Fruit fly (Drosophila melanogaster): ENCODE data around the gene Atxn7.

The Atxn7 gene

DNA sequence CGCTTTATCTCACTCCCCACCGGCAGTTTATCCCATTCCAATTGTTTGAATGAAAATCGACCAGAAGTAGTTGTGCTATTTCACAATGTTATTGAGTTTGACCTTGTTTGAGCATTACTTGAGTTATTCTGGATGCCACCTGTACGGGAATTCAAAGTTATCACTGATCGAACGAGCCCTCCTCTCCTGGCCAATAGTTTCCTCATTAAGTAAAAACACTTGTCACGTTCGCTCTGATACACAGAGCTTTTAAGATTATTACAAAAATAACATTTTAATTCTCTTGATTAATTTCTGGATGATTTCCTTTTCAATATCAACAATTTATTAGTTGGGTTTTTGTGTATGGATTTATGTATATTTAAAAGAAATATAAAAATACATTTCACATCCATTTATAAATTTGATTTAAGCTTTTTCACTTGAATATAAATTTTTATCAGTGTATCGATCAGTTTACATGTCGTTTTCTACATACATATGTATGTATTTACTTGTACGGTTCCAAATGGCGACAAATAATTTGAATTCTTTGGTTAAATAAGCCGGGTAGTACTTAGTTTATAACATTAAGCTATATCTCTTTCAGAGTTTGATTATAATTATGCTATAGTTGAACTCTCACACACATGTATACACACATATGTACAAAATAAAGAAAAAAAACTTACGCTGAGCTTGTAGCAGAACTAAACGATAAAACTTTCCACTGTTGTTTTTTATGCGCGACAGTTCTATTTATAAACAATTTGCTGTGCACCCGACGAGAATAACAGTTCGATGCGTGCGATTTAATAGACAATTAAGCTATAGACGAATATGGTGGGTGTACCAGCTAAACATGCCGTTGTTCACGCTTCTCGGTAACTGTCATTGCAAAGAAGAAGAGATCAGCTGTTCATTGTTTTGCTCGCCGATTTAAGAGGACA lies 1.6 kb upstream of the Atxn7 start, which contains the start of the genes CG3609 and CG15390 (continued):
- peak in 1 of 2 experiments; percentile 41 for TF ChIP-seq insv (GFP tag; optimal IDR thresholded peaks at IDR 0.05)
- peak; percentile 1 for TF ChIP-seq CG6683 (GFP tag; optimal IDR thresholded peaks at IDR 0.05)
- TF ChIP-seq CG12391 (tag; optimal IDR thresholded peaks at IDR 0.05), result peak; percentile 78
- TF ChIP-seq Doc3 (GFP tag; IDR thresholded peaks at IDR 0.05; ENCODE audit: partially characterized antibody), result no peak
- no peak for TF ChIP-seq h (optimal IDR thresholded peaks at IDR 0.05)
- TF ChIP-seq twi (tag; optimal IDR thresholded peaks at IDR 0.05), result peak; percentile 55
- peak; percentile 92 for TF ChIP-seq otp (GFP tag; IDR thresholded peaks at IDR 0.05)
- TF ChIP-seq CG1024 (GFP tag; IDR thresholded peaks at IDR 0.05), result peak; percentile 55; the same call in 1 of the 2 replicates
- TF ChIP-seq CG32532 (GFP tag; IDR thresholded peaks at IDR 0.05), result peak; percentile 91
- peak; percentile 62 for TF ChIP-seq HHEX (GFP tag; optimal IDR thresholded peaks at IDR 0.05)
- no peak for TF ChIP-seq nerfin-2 (GFP tag; IDR thresholded peaks at IDR 0.05; ENCODE audit: partially characterized antibody)
- peak; percentile 58 for TF ChIP-seq E2f2 (GFP tag; IDR thresholded peaks at IDR 0.05)
- peak; percentile 83 for TF ChIP-seq caup (GFP tag; optimal IDR thresholded peaks at IDR 0.05; ENCODE audit: severe bottlenecking)
- TF ChIP-seq CG30403 (GFP tag; optimal IDR thresholded peaks at IDR 0.05), result peak; percentile 85
- TF ChIP-seq Atf-2 (GFP tag; optimal IDR thresholded peaks at IDR 0.05), result peak; percentile 80
- TF ChIP-seq CG6813 (GFP tag; optimal IDR thresholded peaks at IDR 0.05), result peak; percentile 33
- peak; percentile 75 for TF ChIP-seq ind (GFP tag; optimal IDR thresholded peaks at IDR 0.05)
- no peak for TF ChIP-seq HLHmδ (GFP tag; optimal IDR thresholded peaks at IDR 0.05)
- TF ChIP-seq Side (GFP tag; optimal IDR thresholded peaks at IDR 0.05), result peak; percentile 85
- peak; percentile 35 for TF ChIP-seq CG17186 (GFP tag; optimal IDR thresholded peaks at IDR 0.05)
- TF ChIP-seq CG33557 (GFP tag; optimal IDR thresholded peaks at IDR 0.05), result peak; percentile 21
- TF ChIP-seq her (GFP tag; optimal IDR thresholded peaks at IDR 0.05), result peak; percentile 94
- peak; percentile 77 for TF ChIP-seq CG32772 (GFP tag; IDR thresholded peaks at IDR 0.05)
- TF ChIP-seq CG8944 (GFP tag; optimal IDR thresholded peaks at IDR 0.05), result peak; percentile 85
- peak; percentile 99 for TF ChIP-seq CG17385 (GFP tag; optimal IDR thresholded peaks at IDR 0.05)
- TF ChIP-seq Scr (GFP tag; IDR thresholded peaks at IDR 0.05; ENCODE audit: partially characterized antibody), result peak; percentile 16; the same call in 1 of the 2 replicates
- peak; percentile 41 for TF ChIP-seq CG13775 (GFP tag; optimal IDR thresholded peaks at IDR 0.05)
- peak; percentile 86 for TF ChIP-seq aop (GFP tag; IDR thresholded peaks at IDR 0.05)
- TF ChIP-seq Six4 (GFP tag; optimal IDR thresholded peaks at IDR 0.05), result peak; percentile 64
- no peak for TF ChIP-seq hb (GFP tag; IDR thresholded peaks at IDR 0.05; ENCODE audit: partially characterized antibody)
- peak; percentile 79 for TF ChIP-seq CG11398 (GFP tag; optimal IDR thresholded peaks at IDR 0.05)
- TF ChIP-seq cad (GFP tag; optimal IDR thresholded peaks at IDR 0.05), result no peak
- TF ChIP-seq CHES-1-like (GFP tag; optimal IDR thresholded peaks at IDR 0.05), result peak; percentile 94
- TF ChIP-seq CG9609 (GFP tag; optimal IDR thresholded peaks at IDR 0.05), result peak; percentile 87
- TF ChIP-seq CG7357 (GFP tag; IDR thresholded peaks at IDR 0.05), result peak; percentile 33; the same call in 1 of the 3 replicates
- peak; percentile 82 for TF ChIP-seq Mes4 (GFP tag; optimal IDR thresholded peaks at IDR 0.05)
- peak; percentile 51; the same call in 1 of the 2 replicates for TF ChIP-seq sim (GFP tag; IDR thresholded peaks at IDR 0.05)
- peak; percentile 6 for TF ChIP-seq nerfin-1 (tag; optimal IDR thresholded peaks at IDR 0.05)
- TF ChIP-seq CG10366 (GFP tag; IDR thresholded peaks at IDR 0.05), result peak; percentile 77
- peak; percentile 28 for TF ChIP-seq CG2202 (tag; optimal IDR thresholded peaks at IDR 0.05)
- TF ChIP-seq Opbp (GFP tag; IDR thresholded peaks at IDR 0.05; ENCODE audit: partially characterized antibody), result peak; percentile 25; the same call in 1 of the 3 replicates
- TF ChIP-seq HmgD (GFP tag; optimal IDR thresholded peaks at IDR 0.05), result peak; percentile 92
- no peak for TF ChIP-seq Spps (tag; optimal IDR thresholded peaks at IDR 0.05)
- peak; percentile 68 for TF ChIP-seq gcm2 (GFP tag; optimal IDR thresholded peaks at IDR 0.05)
- TF ChIP-seq CG9932 (GFP tag; IDR thresholded peaks at IDR 0.05), result peak; percentile 97
- TF ChIP-seq mam (GFP tag; optimal IDR thresholded peaks at IDR 0.05), result peak; percentile 89
- TF ChIP-seq kay (GFP tag; optimal IDR thresholded peaks at IDR 0.05), result peak; percentile 80
- peak; percentile 45 for TF ChIP-seq ewg (GFP tag; optimal IDR thresholded peaks at IDR 0.05)

Measured in whole organism, embryonic.